Worm (Caenorhabditis elegans): ENCODE measurements around the gene T05A1.5.

DNA sequence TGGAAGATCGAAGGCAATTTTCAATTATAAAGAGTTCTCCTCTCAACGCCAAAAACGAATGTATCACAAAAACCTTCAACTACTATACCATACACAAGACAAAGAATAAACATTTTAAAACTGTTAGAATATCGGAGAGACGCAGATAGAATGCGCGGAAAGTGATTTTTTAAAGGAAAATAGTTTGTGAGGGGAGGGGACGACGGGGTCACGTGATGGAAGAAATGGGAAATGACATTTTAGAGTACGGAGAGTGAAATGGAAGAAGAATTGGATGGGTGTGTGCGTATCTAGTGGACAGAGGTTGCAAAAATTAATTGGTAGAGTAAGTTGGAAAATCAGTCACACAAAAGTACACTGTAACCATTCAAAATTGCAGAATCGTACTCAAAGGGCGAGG lies 11.7 kb upstream of the T05A1.5 start:
- TF ChIP-seq lin-35 (GFP tag; optimal IDR thresholded peaks at IDR 0.05) (peak; percentile 9 to 66), elt-3 (tag; optimal IDR thresholded peaks at IDR 0.05) (peak in 2 of 6 experiments; percentile 57 to 82), zag-1 (tag; optimal IDR thresholded peaks at IDR 0.05) (no peak), fkh-10 (GFP tag; optimal IDR thresholded peaks at IDR 0.05) (no peak)

All from whole organism, L1 larva.